Worm (Caenorhabditis elegans): ENCODE data around the gene srz-63.

srz-63 gene

DNA sequence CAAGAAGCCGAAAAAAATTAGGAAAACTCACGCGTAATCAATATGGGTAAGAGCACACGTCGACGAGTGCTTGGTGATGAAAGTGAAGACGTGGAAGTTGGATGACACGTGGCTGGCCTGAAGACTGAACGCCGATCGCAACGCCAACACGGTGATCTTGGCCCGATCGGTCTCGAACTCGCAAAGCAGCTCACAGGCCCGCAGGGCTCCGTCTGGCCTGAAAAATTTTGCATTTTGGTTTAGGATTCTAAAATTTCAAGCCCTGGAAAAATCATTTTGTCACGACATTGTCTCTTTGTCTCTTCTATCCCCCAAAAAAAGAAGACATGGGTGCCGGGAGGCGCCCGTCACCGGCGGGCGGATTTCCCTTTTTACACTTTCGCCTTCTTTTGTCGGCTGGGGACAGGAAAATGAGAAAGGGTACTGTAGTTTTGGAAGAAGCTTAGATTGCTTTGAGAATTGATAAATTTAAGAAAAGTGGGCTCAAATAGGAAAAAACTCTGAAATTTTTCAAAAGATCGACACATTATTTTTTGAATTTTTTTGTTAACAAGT, 37.2 kb upstream of the srz-63 start:
- peak; percentile 7 for TF ChIP-seq blmp-1 (tag; optimal IDR thresholded peaks at IDR 0.05)
- no peak for TF ChIP-seq hlh-1 (tag; optimal IDR thresholded peaks at IDR 0.05)

DNA sequence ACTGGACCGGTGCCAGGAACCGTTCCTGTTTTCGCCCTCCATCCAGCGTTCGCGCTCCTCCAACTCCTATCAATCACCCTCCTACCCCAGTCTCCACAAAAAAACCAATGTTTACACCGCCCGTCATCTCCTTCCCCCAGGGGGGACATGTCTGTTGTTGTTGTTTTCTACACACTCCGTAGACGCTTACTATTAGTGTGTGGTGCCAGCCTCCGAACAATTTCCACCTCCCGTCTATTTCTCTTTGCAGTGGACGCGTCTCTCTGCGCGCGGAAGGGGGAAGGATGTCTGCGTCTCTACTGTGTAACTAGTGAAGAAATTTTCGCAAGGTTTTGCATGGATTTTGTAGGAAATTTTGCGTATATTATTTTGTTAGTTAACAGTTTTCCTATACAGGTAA, 36.0 kb upstream of the srz-63 start:
- no peak for TF ChIP-seq nhr-28 (tag; optimal IDR thresholded peaks at IDR 0.05)
- peak; percentile 20 for TF ChIP-seq pha-4 (tag; optimal IDR thresholded peaks at IDR 0.05)
- peak; percentile 39 for TF ChIP-seq mep-1 (tag; optimal IDR thresholded peaks at IDR 0.05)
- no peak for TF ChIP-seq unc-39 (tag; optimal IDR thresholded peaks at IDR 0.05)
- TF ChIP-seq tbx-8 (GFP tag; optimal IDR thresholded peaks at IDR 0.05), result no peak
- TF ChIP-seq lsy-2 (tag; optimal IDR thresholded peaks at IDR 0.05), result peak; percentile 21
- TF ChIP-seq ham-2 (GFP tag; optimal IDR thresholded peaks at IDR 0.05), result peak; percentile 32
- TF ChIP-seq unc-62 (GFP tag; optimal IDR thresholded peaks at IDR 0.05), result peak; percentile 41
- TF ChIP-seq nhr-2 (tag; optimal IDR thresholded peaks at IDR 0.05), result no peak
- TF ChIP-seq nhr-12 (tag; optimal IDR thresholded peaks at IDR 0.05), result no peak
- no peak for TF ChIP-seq lin-13 (tag; optimal IDR thresholded peaks at IDR 0.05)
- TF ChIP-seq sem-2 (GFP tag; optimal IDR thresholded peaks at IDR 0.05), result no peak
- no peak for TF ChIP-seq mab-5 (tag; optimal IDR thresholded peaks at IDR 0.05)
- no peak for TF ChIP-seq nhr-76 (tag; optimal IDR thresholded peaks at IDR 0.05)
- no peak for TF ChIP-seq zip-8 (tag; optimal IDR thresholded peaks at IDR 0.05)
- TF ChIP-seq bed-3 (GFP tag; optimal IDR thresholded peaks at IDR 0.05), result no peak
- peak; percentile 60 for TF ChIP-seq ces-1 (GFP tag; optimal IDR thresholded peaks at IDR 0.05)
- TF ChIP-seq ztf-11 (tag; optimal IDR thresholded peaks at IDR 0.05), result peak; percentile 26
- no peak for TF ChIP-seq blmp-1 (tag; optimal IDR thresholded peaks at IDR 0.05)
- TF ChIP-seq hlh-1 (tag; optimal IDR thresholded peaks at IDR 0.05), result peak; percentile 31
- TF ChIP-seq unc-120 (tag; optimal IDR thresholded peaks at IDR 0.05; ENCODE audit: poor library complexity, severe bottlenecking), result no peak
- no peak for TF ChIP-seq snpc-4 (tag; optimal IDR thresholded peaks at IDR 0.05)
- peak; percentile 7 for TF ChIP-seq mls-2 (tag; optimal IDR thresholded peaks at IDR 0.05)
- no peak for TF ChIP-seq ceh-43 (GFP tag; optimal IDR thresholded peaks at IDR 0.05)

DNA sequence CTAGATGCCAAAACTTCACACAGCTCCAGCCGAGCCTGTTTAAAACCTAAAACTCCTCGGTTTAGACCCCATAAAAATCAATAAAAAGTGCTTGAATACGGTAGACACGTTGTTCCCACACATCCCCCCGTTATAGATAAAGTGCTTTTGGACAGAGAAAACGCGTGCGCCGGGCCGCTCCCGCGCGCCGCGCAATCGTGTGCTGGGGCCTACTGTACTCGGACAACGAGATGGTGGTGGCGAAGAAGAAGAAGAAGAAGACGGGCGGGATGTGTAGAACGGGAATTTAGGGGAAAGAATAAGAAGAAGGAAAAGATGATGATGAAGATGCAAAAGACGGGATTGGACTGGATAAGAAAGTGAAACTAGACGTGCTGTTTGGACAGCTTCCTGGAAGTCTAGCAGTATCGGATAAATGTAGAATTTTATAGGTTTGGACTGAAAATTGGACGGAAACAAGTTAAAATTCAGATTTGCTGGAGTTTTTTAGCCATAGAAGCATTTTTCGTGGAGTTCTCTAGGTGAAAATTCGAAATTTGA, 34.0 kb upstream of the srz-63 start:
- TF ChIP-seq snpc-4 (tag; optimal IDR thresholded peaks at IDR 0.05), result no peak
- no peak for TF ChIP-seq lsy-2 (tag; optimal IDR thresholded peaks at IDR 0.05)
- TF ChIP-seq elt-1 (tag; optimal IDR thresholded peaks at IDR 0.05; ENCODE audit: borderline replicate concordance, insufficient read depth), result peak; percentile 9
- TF ChIP-seq blmp-1 (tag; optimal IDR thresholded peaks at IDR 0.05), result peak; percentile 26
- no peak for TF ChIP-seq unc-62 (GFP tag; optimal IDR thresholded peaks at IDR 0.05)
- no peak for TF ChIP-seq flh-1 (GFP tag; optimal IDR thresholded peaks at IDR 0.05)
- TF ChIP-seq nhr-12 (tag; optimal IDR thresholded peaks at IDR 0.05), result no peak
- TF ChIP-seq sptf-1 (tag; optimal IDR thresholded peaks at IDR 0.05), result peak; percentile 20
- no peak for TF ChIP-seq mls-2 (tag; optimal IDR thresholded peaks at IDR 0.05)

DNA sequence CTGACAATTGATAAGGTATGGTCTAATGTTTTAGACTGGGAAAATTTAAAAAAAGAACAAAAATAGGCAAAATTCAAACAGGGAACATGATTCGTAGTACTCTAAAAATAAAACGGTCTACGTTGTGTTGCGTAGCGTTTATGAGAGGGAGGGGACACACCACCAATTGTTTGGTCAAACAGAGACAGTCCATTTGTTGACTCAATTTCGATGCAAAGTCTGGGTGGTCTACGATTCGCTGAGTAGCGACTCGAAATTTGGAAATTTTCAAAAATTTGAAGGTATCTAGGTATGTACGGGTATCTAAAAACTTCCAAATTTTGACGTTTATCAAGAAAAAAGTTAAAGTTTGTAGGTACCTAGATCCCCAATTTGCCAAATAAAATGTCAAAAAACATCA, 32.7 kb upstream of the srz-63 start:
- peak; percentile 7 for TF ChIP-seq pha-4 (tag; optimal IDR thresholded peaks at IDR 0.05)
- no peak for TF ChIP-seq unc-62 (GFP tag; optimal IDR thresholded peaks at IDR 0.05)

DNA sequence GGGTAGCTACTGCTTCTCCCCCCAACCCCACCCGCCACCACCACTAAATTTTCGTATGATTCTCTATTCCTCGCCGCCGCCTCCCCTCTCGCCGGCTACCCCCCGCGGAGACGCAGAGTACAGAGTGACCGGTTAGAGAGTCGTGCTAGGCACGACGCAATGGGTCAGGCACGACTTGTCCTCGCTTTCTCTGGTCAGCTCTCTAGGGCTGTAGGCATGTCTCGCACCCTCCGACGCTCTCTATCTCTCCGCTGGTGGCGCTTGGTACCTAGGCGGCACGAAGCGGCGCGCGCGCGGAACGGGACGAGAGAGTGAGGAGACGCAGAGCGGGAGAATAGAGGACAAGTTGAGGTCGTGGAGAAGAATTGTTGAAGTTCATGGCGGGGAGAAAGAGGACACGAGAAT, 31.6 kb upstream of the srz-63 start:
- no peak for TF ChIP-seq nhr-12 (tag; optimal IDR thresholded peaks at IDR 0.05)
- peak; percentile 37 for TF ChIP-seq elt-3 (tag; optimal IDR thresholded peaks at IDR 0.05)
- TF ChIP-seq mab-5 (tag; optimal IDR thresholded peaks at IDR 0.05), result no peak
- peak; percentile 81 for TF ChIP-seq pha-4 (tag; optimal IDR thresholded peaks at IDR 0.05)
- peak; percentile 55 for TF ChIP-seq ces-1 (GFP tag; optimal IDR thresholded peaks at IDR 0.05)
- peak; percentile 62 for TF ChIP-seq hlh-1 (tag; optimal IDR thresholded peaks at IDR 0.05)
- TF ChIP-seq M03D4.4 (tag; optimal IDR thresholded peaks at IDR 0.05), result peak; percentile 35
- TF ChIP-seq nhr-2 (tag; optimal IDR thresholded peaks at IDR 0.05), result peak; percentile 98
- TF ChIP-seq unc-39 (tag; optimal IDR thresholded peaks at IDR 0.05), result peak; percentile 13
- TF ChIP-seq nhr-76 (tag; optimal IDR thresholded peaks at IDR 0.05), result no peak
- TF ChIP-seq mls-2 (tag; optimal IDR thresholded peaks at IDR 0.05), result peak; percentile 84
- TF ChIP-seq nhr-28 (tag; optimal IDR thresholded peaks at IDR 0.05), result no peak
- TF ChIP-seq ceh-39 (tag; optimal IDR thresholded peaks at IDR 0.05), result no peak
- no peak for TF ChIP-seq snpc-4 (tag; optimal IDR thresholded peaks at IDR 0.05)
- peak; percentile 100 for TF ChIP-seq ham-2 (GFP tag; optimal IDR thresholded peaks at IDR 0.05)
- TF ChIP-seq sem-2 (GFP tag; optimal IDR thresholded peaks at IDR 0.05), result no peak
- peak; percentile 83 for TF ChIP-seq sptf-1 (tag; optimal IDR thresholded peaks at IDR 0.05)
- TF ChIP-seq blmp-1 (tag; optimal IDR thresholded peaks at IDR 0.05), result no peak
- peak; percentile 62 for TF ChIP-seq mep-1 (tag; optimal IDR thresholded peaks at IDR 0.05)
- TF ChIP-seq lin-13 (tag; optimal IDR thresholded peaks at IDR 0.05), result peak; percentile 40
- no peak for TF ChIP-seq bed-3 (GFP tag; optimal IDR thresholded peaks at IDR 0.05)
- TF ChIP-seq drap-1 (GFP tag; optimal IDR thresholded peaks at IDR 0.05), result peak; percentile 74
- peak; percentile 34 for TF ChIP-seq cnd-1 (tag; optimal IDR thresholded peaks at IDR 0.05)
- TF ChIP-seq nhr-237 (tag; optimal IDR thresholded peaks at IDR 0.05), result peak; percentile 79
- TF ChIP-seq ceh-43 (GFP tag; optimal IDR thresholded peaks at IDR 0.05), result no peak
- TF ChIP-seq flh-1 (GFP tag; optimal IDR thresholded peaks at IDR 0.05), result no peak
- TF ChIP-seq ztf-11 (tag; optimal IDR thresholded peaks at IDR 0.05), result peak; percentile 87
- peak; percentile 36 for TF ChIP-seq lsy-2 (tag; optimal IDR thresholded peaks at IDR 0.05)
- no peak for TF ChIP-seq tbx-8 (GFP tag; optimal IDR thresholded peaks at IDR 0.05)
- TF ChIP-seq elt-1 (tag; optimal IDR thresholded peaks at IDR 0.05; ENCODE audit: borderline replicate concordance, insufficient read depth), result peak; percentile 62
- peak; percentile 57 for TF ChIP-seq ceh-83 (GFP tag; optimal IDR thresholded peaks at IDR 0.05)
- TF ChIP-seq lin-32 (GFP tag; optimal IDR thresholded peaks at IDR 0.05), result no peak
- TF ChIP-seq zip-8 (tag; optimal IDR thresholded peaks at IDR 0.05), result no peak
- peak; percentile 83 for TF ChIP-seq unc-62 (GFP tag; optimal IDR thresholded peaks at IDR 0.05)
- TF ChIP-seq unc-120 (tag; optimal IDR thresholded peaks at IDR 0.05; ENCODE audit: poor library complexity, severe bottlenecking), result peak; percentile 88

Data from whole organism, mixed stage, embryonic.